Worm (Caenorhabditis elegans): ENCODE results near the gene H11E01.3.

DNA sequence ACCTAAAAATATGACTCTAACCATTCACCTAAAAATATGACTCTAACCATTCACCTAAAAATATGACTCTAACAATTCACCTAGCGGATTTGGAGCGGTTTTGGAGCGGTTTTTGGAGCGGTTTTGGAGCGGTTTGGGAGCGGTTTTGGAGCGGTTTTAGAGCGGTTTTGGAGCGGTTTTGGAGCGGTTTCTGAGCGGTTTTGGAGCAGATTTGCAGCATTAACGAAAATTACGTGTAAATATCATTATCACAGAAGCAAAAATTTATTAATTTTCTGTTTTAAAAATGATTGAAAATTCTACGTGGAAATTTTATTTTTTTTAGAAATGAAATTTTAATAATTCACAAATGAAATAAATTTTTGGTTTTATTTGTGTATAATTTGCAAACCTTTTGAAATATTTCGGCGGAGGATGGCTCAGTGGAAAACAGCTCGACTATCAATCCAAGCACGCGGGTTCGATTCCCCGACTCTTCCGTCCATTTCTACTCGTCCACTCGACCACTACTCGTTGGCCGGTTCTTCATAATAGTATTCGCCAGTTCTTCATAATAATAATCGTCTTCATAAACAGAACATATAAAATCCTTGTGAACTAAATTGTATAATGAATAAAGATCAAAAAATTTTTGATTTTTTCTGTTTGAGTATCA is 38.9 kb downstream of the H11E01.3 start:
- TF ChIP-seq ama-1 (optimal IDR thresholded peaks at IDR 0.05) (no peak), ama-1 (GFP tag; optimal IDR thresholded peaks at IDR 0.05) (peak in 1 of 2 experiments; percentile 47), ceh-79 (tag; optimal IDR thresholded peaks at IDR 0.05) (no peak)

Data from whole organism, young adult.